Worm (Caenorhabditis elegans) whole organism, L4 larva: ENCODE results near the gene C39B5.5.
A peak's percentile ranks its signal among the peaks of the same experiment; 100 is the strongest.

Source experiments
- F26F4.8 ChIP-seq: fragments of 200-800 bp; sonication (Bioruptor generic); conservative IDR thresholded peaks from 2 replicates; pipeline ENCODE4 v1.3.6; 2022; ENCODE audit warnings: missing genetic modification characterization, missing compliant biosample characterization
- F49E8.2 ChIP-seq: sonication (generic microtip); optimal IDR thresholded peaks from 2 replicates; lab custom pipeline; 2016; ENCODE audit warnings: missing compliant biosample characterization, mild to moderate bottlenecking, missing genetic modification characterization, borderline replicate concordance
- T20F7.1 ChIP-seq: fragments of 200-800 bp; sonication (Bioruptor generic); optimal IDR thresholded peaks from 2 replicates; lab custom pipeline; 2018; ENCODE audit warnings: mild to moderate bottlenecking, missing genetic modification characterization, missing compliant biosample characterization
- T26A8.4 ChIP-seq: fragments of 200-800 bp; sonication (Bioruptor generic); IDR thresholded peaks from 2 replicates; pipeline ENCODE4 v1.3.6; 2022; ENCODE audit warnings: missing genetic modification characterization, missing compliant biosample characterization
- Y48G9A.11 ChIP-seq: fragments of 200-800 bp; sonication (Bioruptor generic); IDR thresholded peaks from 2 replicates; pipeline ENCODE4 v1.3.6; 2022; ENCODE audit warnings: missing genetic modification reagents, missing genetic modification characterization, missing compliant biosample characterization
- Y75B8A.6 ChIP-seq: fragments of 200-800 bp; sonication (Bioruptor generic); IDR thresholded peaks from 2 replicates; pipeline ENCODE4 v1.3.6; 2022; ENCODE audit warnings: missing genetic modification reagents, missing genetic modification characterization, missing compliant biosample characterization
- ZK546.5 ChIP-seq, 2 experiments: sonication (generic microtip); optimal IDR thresholded peaks; 2 replicates each; lab custom pipeline; 2017; ENCODE audit warnings: missing biosample characterization in 2 of 2, missing genetic modification characterization in 2 of 2
- attf-4 ChIP-seq: sonication (generic microtip); optimal IDR thresholded peaks from 3 replicates; lab custom pipeline; 2017; ENCODE audit warnings: missing biosample characterization, missing genetic modification characterization
- ceh-20 ChIP-seq: fragments of 200-800 bp; sonication (Bioruptor generic); IDR thresholded peaks from 2 replicates; pipeline ENCODE4 v1.3.6; 2022; ENCODE audit warnings: missing genetic modification reagents, missing genetic modification characterization, missing compliant biosample characterization
- ceh-28 ChIP-seq: fragments of 150-350 bp; optimal IDR thresholded peaks from 2 replicates; lab custom pipeline; 2014; ENCODE audit warnings: missing biosample characterization, missing genetic modification reagents, missing genetic modification characterization
- ceh-32 ChIP-seq: sonication (generic microtip); optimal IDR thresholded peaks from 2 replicates; lab custom pipeline; 2016; ENCODE audit warnings: mild to moderate bottlenecking, missing genetic modification characterization, missing compliant biosample characterization; ENCODE audit not compliant: poor library complexity
- ceh-62 ChIP-seq: sonication (generic microtip); optimal IDR thresholded peaks from 2 replicates; lab custom pipeline; 2017; ENCODE audit warnings: missing biosample characterization, missing genetic modification characterization
- ctbp-1 ChIP-seq: fragments of 200-800 bp; sonication (Bioruptor generic); IDR thresholded peaks from 2 replicates; pipeline ENCODE4 v1.3.6; 2022; ENCODE audit warnings: missing genetic modification reagents, missing genetic modification characterization, missing compliant biosample characterization
- daf-12 ChIP-seq: fragments of 150-350 bp; optimal IDR thresholded peaks from 2 replicates; lab custom pipeline; 2014; ENCODE audit warnings: missing biosample characterization, missing genetic modification reagents, missing genetic modification characterization
- daf-16 ChIP-seq, 3 experiments: sonication (generic microtip); optimal IDR thresholded peaks; 2 replicates each; lab custom pipeline; 2016 to 2017; ENCODE audit warnings: missing genetic modification characterization in 3 of 3, missing genetic modification reagents in 3 of 3, mild to moderate bottlenecking in 2 of 3, missing compliant biosample characterization in 2 of 3, missing biosample characterization in 1 of 3, moderate library complexity in 1 of 3
- dmd-6 ChIP-seq: fragments of 200-800 bp; sonication (Bioruptor generic); IDR thresholded peaks from 2 replicates; pipeline ENCODE4 v1.3.6; 2022; ENCODE audit warnings: missing genetic modification reagents, missing genetic modification characterization, missing compliant biosample characterization
- dve-1 ChIP-seq: sonication (generic microtip); optimal IDR thresholded peaks from 2 replicates; lab custom pipeline; 2017; ENCODE audit warnings: antibody characterized with exemption, mild to moderate bottlenecking, missing genetic modification characterization, missing compliant biosample characterization; ENCODE audit not compliant: insufficient read depth
- egl-43 ChIP-seq: fragments of 200-800 bp; sonication (Bioruptor generic); IDR thresholded peaks from 2 replicates; pipeline ENCODE4 v1.3.6; 2022; ENCODE audit warnings: missing genetic modification reagents, missing genetic modification characterization, missing compliant biosample characterization
- fkh-10 ChIP-seq: fragments of 150-350 bp; optimal IDR thresholded peaks from 2 replicates; lab custom pipeline; 2014; ENCODE audit warnings: missing biosample characterization, missing genetic modification reagents, missing genetic modification characterization
- fos-1 ChIP-seq: fragments of 150-350 bp; optimal IDR thresholded peaks from 2 replicates; lab custom pipeline; 2014; ENCODE audit warnings: missing biosample characterization, missing genetic modification characterization
- gei-8 ChIP-seq: fragments of 200-800 bp; sonication (Bioruptor generic); optimal IDR thresholded peaks from 2 replicates; lab custom pipeline; 2018; ENCODE audit warnings: mild to moderate bottlenecking, missing genetic modification characterization, missing compliant biosample characterization
- hlh-30 ChIP-seq: sonication (generic microtip); optimal IDR thresholded peaks from 2 replicates; lab custom pipeline; 2017; ENCODE audit warnings: antibody characterized with exemption, mild to moderate bottlenecking, missing genetic modification characterization, missing compliant biosample characterization; ENCODE audit not compliant: insufficient read depth
- lin-1 ChIP-seq: fragments of 200-800 bp; sonication (Bioruptor generic); IDR thresholded peaks from 2 replicates; pipeline ENCODE4 v1.3.6; 2022; ENCODE audit warnings: missing genetic modification reagents, missing genetic modification characterization, missing compliant biosample characterization
- lin-15B ChIP-seq: fragments of 150-350 bp; sonication (generic microtip); optimal IDR thresholded peaks from 3 replicates; lab custom pipeline; 2014; ENCODE audit warnings: missing biosample characterization, missing genetic modification characterization
- lir-3 ChIP-seq: sonication (generic microtip); optimal IDR thresholded peaks from 2 replicates; lab custom pipeline; 2016; ENCODE audit warnings: mild to moderate bottlenecking, missing genetic modification characterization, missing compliant biosample characterization
- lsy-2 ChIP-seq, 2 experiments: fragments of 150-350 bp in 1 of 2; sonication (generic microtip) in 1 of 2; optimal IDR thresholded peaks; 2 replicates each; lab custom pipeline; 2014 to 2017; ENCODE audit warnings: missing biosample characterization in 2 of 2, missing genetic modification characterization in 2 of 2
- madf-5 ChIP-seq, 2 experiments: fragments of 200-800 bp; sonication (Bioruptor generic); IDR thresholded peaks; 2 replicates each; pipeline ENCODE4 v1.3.6; 2022; ENCODE audit warnings: missing compliant biosample characterization in 2 of 2, missing genetic modification characterization in 2 of 2
- mdl-1 ChIP-seq, 2 experiments: fragments of 150-350 bp in 1 of 2; sonication (generic microtip) in 1 of 2; optimal IDR thresholded peaks; 2 replicates each; lab custom pipeline; 2014 to 2017; ENCODE audit warnings: missing biosample characterization in 2 of 2, missing genetic modification characterization in 2 of 2
- mxl-3 ChIP-seq: fragments of 200-800 bp; sonication (Bioruptor generic); optimal IDR thresholded peaks from 2 replicates; lab custom pipeline; 2018; ENCODE audit warnings: mild to moderate bottlenecking, missing genetic modification characterization, missing compliant biosample characterization
- nhr-10 ChIP-seq: fragments of 150-350 bp; optimal IDR thresholded peaks from 2 replicates; lab custom pipeline; 2014; ENCODE audit warnings: missing biosample characterization, missing genetic modification characterization
- nhr-102 ChIP-seq: sonication (generic microtip); optimal IDR thresholded peaks from 2 replicates; lab custom pipeline; 2016; ENCODE audit warnings: mild to moderate bottlenecking, missing genetic modification characterization, moderate library complexity, missing compliant biosample characterization
- nhr-111 ChIP-seq: fragments of 200-800 bp; sonication (Bioruptor generic); optimal IDR thresholded peaks from 2 replicates; lab custom pipeline; 2018; ENCODE audit warnings: mild to moderate bottlenecking, missing genetic modification characterization, missing compliant biosample characterization
- nhr-237 ChIP-seq: sonication (generic microtip); optimal IDR thresholded peaks from 2 replicates; lab custom pipeline; 2017; ENCODE audit warnings: missing biosample characterization, missing genetic modification characterization
- nhr-48 ChIP-seq: sonication (generic microtip); optimal IDR thresholded peaks from 2 replicates; lab custom pipeline; 2016; ENCODE audit warnings: mild to moderate bottlenecking, missing genetic modification characterization, missing compliant biosample characterization
- nhr-76 ChIP-seq: fragments of 150-350 bp; optimal IDR thresholded peaks from 2 replicates; lab custom pipeline; 2014; ENCODE audit warnings: missing biosample characterization, missing genetic modification characterization
- sdz-12 ChIP-seq: fragments of 200-800 bp; sonication (Bioruptor generic); optimal IDR thresholded peaks from 2 replicates; lab custom pipeline; 2018; ENCODE audit warnings: mild to moderate bottlenecking, missing genetic modification characterization, missing compliant biosample characterization
- set-16 ChIP-seq: fragments of 200-800 bp; sonication (Bioruptor generic); IDR thresholded peaks from 2 replicates; pipeline ENCODE4 v1.3.6; 2022; ENCODE audit warnings: missing genetic modification reagents, missing genetic modification characterization, missing compliant biosample characterization
- snpc-4 ChIP-seq: fragments of 150-350 bp; optimal IDR thresholded peaks from 2 replicates; lab custom pipeline; 2014; ENCODE audit warnings: missing biosample characterization, missing genetic modification characterization
- spr-1 ChIP-seq: sonication (generic microtip); optimal IDR thresholded peaks from 2 replicates; lab custom pipeline; 2016; ENCODE audit warnings: mild to moderate bottlenecking, missing genetic modification characterization, missing compliant biosample characterization
- vab-7 ChIP-seq: fragments of 200-800 bp; sonication (Bioruptor generic); IDR thresholded peaks from 2 replicates; pipeline ENCODE4 v1.3.6; 2022; ENCODE audit warnings: missing genetic modification reagents, missing genetic modification characterization, missing compliant biosample characterization
- zfp-2 ChIP-seq: sonication (generic microtip); optimal IDR thresholded peaks from 2 replicates; lab custom pipeline; 2016; ENCODE audit warnings: mild to moderate bottlenecking, missing genetic modification characterization, missing compliant biosample characterization
- zip-2 ChIP-seq: fragments of 150-350 bp; optimal IDR thresholded peaks from 2 replicates; lab custom pipeline; 2014; ENCODE audit warnings: missing biosample characterization, missing genetic modification characterization
- ztf-7 ChIP-seq: fragments of 150-350 bp; optimal IDR thresholded peaks from 2 replicates; lab custom pipeline; 2014; ENCODE audit warnings: missing biosample characterization, missing genetic modification characterization

Gene C39B5.5

ce11 chrIII:2212343-2212742, 4.4 kb downstream of the C39B5.5 start (continued):
- TF ChIP-seq ceh-28 (tag; lab: Kevin White, UChicago) = no peak
- no peak for TF ChIP-seq daf-16 (GFP tag; optimal IDR thresholded peaks at IDR 0.05; lab: Kevin White, UChicago)
- peak; percentile 50 for TF ChIP-seq daf-16 (tag; optimal IDR thresholded peaks at IDR 0.05; lab: Kevin White, UChicago)
- no peak for TF ChIP-seq nhr-48 (tag; lab: Kevin White, UChicago)
- TF ChIP-seq Y75B8A.6 (GFP tag; lab: Robert Waterston, UW) = no peak
- TF ChIP-seq daf-12 = no peak
- no peak for TF ChIP-seq T20F7.1 (GFP tag; lab: Kevin White, UChicago)
- TF ChIP-seq nhr-102 = no peak
- TF ChIP-seq spr-1 (tag; lab: Kevin White, UChicago) = no peak
- no peak for TF ChIP-seq ceh-62 (tag; lab: Kevin White, UChicago)
- TF ChIP-seq snpc-4 (tag; lab: Kevin White, UChicago) = no peak
- no peak for TF ChIP-seq hlh-30
- TF ChIP-seq dve-1 = peak; percentile 38
- TF ChIP-seq madf-5 (GFP tag; IDR thresholded peaks at IDR 0.05; lab: Robert Waterston, UW) = no peak
- no peak for TF ChIP-seq F26F4.8
- no peak for TF ChIP-seq nhr-237 (tag; lab: Kevin White, UChicago)
- no peak for TF ChIP-seq gei-8
- TF ChIP-seq lir-3 (tag; lab: Kevin White, UChicago) = no peak
- TF ChIP-seq ztf-7 (tag; lab: Kevin White, UChicago) = no peak
- TF ChIP-seq ceh-32 (tag; lab: Kevin White, UChicago) = no peak
- TF ChIP-seq F49E8.2 (tag; lab: Kevin White, UChicago) = no peak
- no peak for TF ChIP-seq nhr-76 (tag; lab: Kevin White, UChicago)
- TF ChIP-seq Y48G9A.11 (GFP tag; lab: Robert Waterston, UW) = no peak
- TF ChIP-seq zip-2 = no peak
- no peak for TF ChIP-seq attf-4 (tag; lab: Kevin White, UChicago)
- TF ChIP-seq dmd-6 = peak; percentile 53
- peak; percentile 29 for TF ChIP-seq mxl-3
- no peak for TF ChIP-seq ctbp-1
- no peak for TF ChIP-seq vab-7

- TF ChIP-seq egl-43 (GFP tag; lab: Robert Waterston, UW) (no peak), set-16 (no peak), Y48G9A.11 (GFP tag; lab: Robert Waterston, UW) (no peak), T20F7.1 (GFP tag; lab: Kevin White, UChicago) (no peak), lin-1 (GFP tag; lab: Robert Waterston, UW) (no peak), fos-1 (tag; lab: Kevin White, UChicago) (no peak), nhr-111 (GFP tag; lab: Kevin White, UChicago) (no peak), ceh-20 (GFP tag; lab: Robert Waterston, UW) (no peak)
- TF ChIP-seq, all 104 proteins: peak for 0
Measured at ce11 chrIII:2219408-2219807, 11.4 kb downstream of the C39B5.5 start, which contains the start of gene fbxa-12. Gene fbxa-12 (plus strand): TSS chrIII:2219708.

- TF ChIP-seq nhr-10 (tag; lab: Kevin White, UChicago) (no peak), dve-1 (no peak), daf-16 (GFP tag; optimal IDR thresholded peaks at IDR 0.05; lab: Kevin White, UChicago) (no peak), daf-16 (tag; optimal IDR thresholded peaks at IDR 0.05; lab: Kevin White, UChicago) (no peak), T26A8.4 (no peak), F26F4.8 (no peak), lin-1 (GFP tag; lab: Robert Waterston, UW) (no peak), zfp-2 (no peak), lin-15B (tag; lab: Kevin White, UChicago) (no peak), mdl-1 (tag; optimal IDR thresholded peaks at IDR 0.05; lab: Kevin White, UChicago) (no peak), ZK546.5 (tag; optimal IDR thresholded peaks at IDR 0.05; lab: Kevin White, UChicago) (no peak), lsy-2 (tag; optimal IDR thresholded peaks at IDR 0.05; lab: Kevin White, UChicago) (no peak), fkh-10 (GFP tag; lab: Kevin White, UChicago) (no peak), sdz-12 (GFP tag; lab: Kevin White, UChicago) (no peak)
Measured at ce11 chrIII:2223932-2224331, 16.0 kb downstream of the C39B5.5 start, which contains the start of gene srd-65. Gene srd-65 (minus strand): TSS chrIII:2224032.
